Worm (Caenorhabditis elegans) whole organism, early embryonic: ENCODE results near the gene srx-21.

Source experiments
- B0310.2 ChIP-seq: sonication (generic microtip); optimal IDR thresholded peaks from 2 replicates; lab custom pipeline; 2016; ENCODE audit warnings: mild to moderate bottlenecking, missing genetic modification characterization, missing compliant biosample characterization
- F13C5.2 ChIP-seq: sonication (generic microtip); optimal IDR thresholded peaks from 2 replicates; lab custom pipeline; 2017; ENCODE audit warnings: mild to moderate bottlenecking, missing genetic modification characterization, inconsistent platforms, missing compliant biosample characterization
- aly-1 ChIP-seq: sonication (generic microtip); optimal IDR thresholded peaks from 2 replicates; lab custom pipeline; 2016; ENCODE audit warnings: missing genetic modification characterization, missing compliant biosample characterization
- ama-1 ChIP-seq: fragments of 150-350 bp; optimal IDR thresholded peaks from 2 replicates; lab custom pipeline; 2014
- ceh-13 ChIP-seq: fragments of 200-800 bp; sonication (Bioruptor generic); optimal IDR thresholded peaks from 2 replicates; lab custom pipeline; 2018; ENCODE audit warnings: mild to moderate bottlenecking, missing genetic modification characterization, missing compliant biosample characterization
- ceh-36 ChIP-seq: sonication (generic microtip); optimal IDR thresholded peaks from 2 replicates; lab custom pipeline; 2016; ENCODE audit warnings: missing genetic modification characterization, inconsistent platforms, missing compliant biosample characterization
- ets-7 ChIP-seq: sonication (generic microtip); optimal IDR thresholded peaks from 2 replicates; lab custom pipeline; 2016; ENCODE audit warnings: missing genotype, missing genetic modification characterization, missing compliant biosample characterization
- flt-1 ChIP-seq: fragments of 200-800 bp; sonication (Bioruptor generic); IDR thresholded peaks from 2 replicates; pipeline ENCODE4 v1.3.6; 2022; ENCODE audit warnings: missing genetic modification characterization, missing compliant biosample characterization
- hmbx-1 ChIP-seq: sonication (generic microtip); optimal IDR thresholded peaks from 2 replicates; lab custom pipeline; 2016; ENCODE audit warnings: mild to moderate bottlenecking, missing genetic modification characterization, missing compliant biosample characterization
- hmg-4 ChIP-seq: fragments of 200-800 bp; sonication (Bioruptor generic); optimal IDR thresholded peaks from 2 replicates; lab custom pipeline; 2018; ENCODE audit warnings: mild to moderate bottlenecking, missing genetic modification characterization, missing compliant biosample characterization
- hnd-1 ChIP-seq: sonication (generic microtip); optimal IDR thresholded peaks from 2 replicates; lab custom pipeline; 2016; ENCODE audit warnings: missing genetic modification characterization, missing compliant biosample characterization
- pes-1 ChIP-seq: fragments of 200-800 bp; sonication (Bioruptor generic); IDR thresholded peaks from 2 replicates; pipeline ENCODE4 v1.3.6; 2022; ENCODE audit warnings: missing genetic modification reagents, missing genetic modification characterization, missing compliant biosample characterization
- scrt-1 ChIP-seq: fragments of 200-800 bp; sonication (Bioruptor generic); IDR thresholded peaks from 2 replicates; pipeline ENCODE4 v1.3.6; 2022; ENCODE audit warnings: missing genetic modification characterization, missing compliant biosample characterization
- sea-1 ChIP-seq: fragments of 200-800 bp; sonication (Bioruptor generic); conservative IDR thresholded peaks from 2 replicates; pipeline ENCODE4 v1.3.6; 2022; ENCODE audit warnings: missing genetic modification characterization, missing compliant biosample characterization
- tbx-11 ChIP-seq: fragments of 200-800 bp; sonication (Bioruptor generic); IDR thresholded peaks from 2 replicates; pipeline ENCODE4 v1.3.6; 2022; ENCODE audit warnings: missing genetic modification characterization, missing compliant biosample characterization
- tbx-37 ChIP-seq: fragments of 200-800 bp; sonication (Bioruptor generic); conservative IDR thresholded peaks from 2 replicates; pipeline ENCODE4 v1.3.6; 2022; ENCODE audit warnings: missing genetic modification reagents, missing genetic modification characterization, missing compliant biosample characterization
- tra-4 ChIP-seq: sonication (generic microtip); optimal IDR thresholded peaks from 2 replicates; lab custom pipeline; 2017; ENCODE audit warnings: missing genetic modification characterization, missing compliant biosample characterization

srx-21 gene

DNA sequence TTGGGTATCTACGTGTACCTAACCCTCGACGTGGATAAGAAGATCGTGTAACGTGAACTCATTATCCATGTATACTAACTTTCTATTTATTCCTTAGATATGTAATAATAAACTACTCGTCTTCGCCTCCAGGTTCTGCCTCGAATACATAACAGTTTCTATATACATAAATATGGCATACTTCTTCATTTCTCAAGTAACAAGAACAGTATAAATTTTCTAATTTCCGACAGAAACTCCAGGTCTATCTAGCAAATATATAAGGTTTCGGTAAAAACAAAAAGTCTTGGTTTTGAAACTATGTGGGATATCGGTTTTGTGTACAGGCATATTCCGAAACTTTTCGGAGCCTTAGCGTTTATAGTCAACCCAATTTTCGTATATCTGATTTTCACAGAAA, 38.5 kb upstream of the srx-21 start, which contains the start of gene srj-37:
TSS of gene srj-37 (plus strand) at position 301 of the 400 bp plus-strand sequence.
- TF ChIP-seq B0310.2, result no peak
- no peak for TF ChIP-seq ceh-36 (tag; lab: Kevin White, UChicago)
- no peak for TF ChIP-seq sea-1
- TF ChIP-seq scrt-1 (GFP tag; lab: Robert Waterston, UW), result no peak
- no peak for TF ChIP-seq hmg-4
- TF ChIP-seq ets-7 (tag; lab: Kevin White, UChicago), result no peak
- TF ChIP-seq hnd-1 (tag; lab: Kevin White, UChicago), result no peak
- TF ChIP-seq ceh-13 (GFP tag; lab: Kevin White, UChicago), result no peak
- TF ChIP-seq F13C5.2 (tag; lab: Kevin White, UChicago), result no peak
- no peak for TF ChIP-seq hmbx-1 (tag; lab: Kevin White, UChicago)
- TF ChIP-seq tbx-37, result no peak

ce11 chrV:642750-643149, 34.1 kb upstream of the srx-21 start, which contains the start of gene nhr-190:
Gene nhr-190, minus strand, starts transcription at chrV:642924.
- TF ChIP-seq sea-1, result no peak
- no peak for TF ChIP-seq hnd-1 (tag; lab: Kevin White, UChicago)
- TF ChIP-seq hmbx-1 (tag; lab: Kevin White, UChicago), result no peak
- TF ChIP-seq ama-1 (lab: Kevin White, UChicago), result no peak
- no peak for TF ChIP-seq B0310.2
- no peak for TF ChIP-seq tra-4 (tag; lab: Kevin White, UChicago)
- no peak for TF ChIP-seq ets-7 (tag; lab: Kevin White, UChicago)
- no peak for TF ChIP-seq tbx-37
- no peak for TF ChIP-seq aly-1 (tag; lab: Kevin White, UChicago)
- no peak for TF ChIP-seq flt-1 (GFP tag; lab: Robert Waterston, UW)
- TF ChIP-seq scrt-1 (GFP tag; lab: Robert Waterston, UW), result no peak
- no peak for TF ChIP-seq ceh-36 (tag; lab: Kevin White, UChicago)
- no peak for TF ChIP-seq ceh-13 (GFP tag; lab: Kevin White, UChicago)

ce11 chrV:646129-646528, 30.7 kb upstream of the srx-21 start, which contains the start of gene F48G7.12:
Gene F48G7.12, minus strand, starts transcription at chrV:646229.
- no peak for TF ChIP-seq hnd-1 (tag; lab: Kevin White, UChicago)
- no peak for TF ChIP-seq hmg-4
- TF ChIP-seq tra-4 (tag; lab: Kevin White, UChicago), result no peak
- TF ChIP-seq aly-1 (tag; lab: Kevin White, UChicago), result no peak
- TF ChIP-seq tbx-11 (GFP tag; lab: Robert Waterston, UW), result no peak
- TF ChIP-seq F13C5.2 (tag; lab: Kevin White, UChicago), result no peak
- no peak for TF ChIP-seq sea-1
- no peak for TF ChIP-seq B0310.2
- TF ChIP-seq ets-7 (tag; lab: Kevin White, UChicago), result no peak
- no peak for TF ChIP-seq ceh-13 (GFP tag; lab: Kevin White, UChicago)
- no peak for TF ChIP-seq hmbx-1 (tag; lab: Kevin White, UChicago)
- TF ChIP-seq tbx-37, result no peak
- no peak for TF ChIP-seq ama-1 (lab: Kevin White, UChicago)
- TF ChIP-seq scrt-1 (GFP tag; lab: Robert Waterston, UW), result no peak
- TF ChIP-seq ceh-36 (tag; lab: Kevin White, UChicago), result no peak
- no peak for TF ChIP-seq flt-1 (GFP tag; lab: Robert Waterston, UW)
- TF ChIP-seq pes-1 (GFP tag; lab: Robert Waterston, UW), result no peak

- no peak for TF ChIP-seq ama-1 (lab: Kevin White, UChicago)
- TF ChIP-seq ets-7 (tag; lab: Kevin White, UChicago), result no peak
- TF ChIP-seq tbx-37, result no peak
- no peak for TF ChIP-seq B0310.2
- TF ChIP-seq hmg-4, result no peak
- no peak for TF ChIP-seq tbx-11 (GFP tag; lab: Robert Waterston, UW)
Observed at ce11 chrV:646888-647287, 29.9 kb upstream of the srx-21 start, which contains the start of gene ugt-42. Gene ugt-42, plus strand, starts transcription at chrV:647188.

DNA sequence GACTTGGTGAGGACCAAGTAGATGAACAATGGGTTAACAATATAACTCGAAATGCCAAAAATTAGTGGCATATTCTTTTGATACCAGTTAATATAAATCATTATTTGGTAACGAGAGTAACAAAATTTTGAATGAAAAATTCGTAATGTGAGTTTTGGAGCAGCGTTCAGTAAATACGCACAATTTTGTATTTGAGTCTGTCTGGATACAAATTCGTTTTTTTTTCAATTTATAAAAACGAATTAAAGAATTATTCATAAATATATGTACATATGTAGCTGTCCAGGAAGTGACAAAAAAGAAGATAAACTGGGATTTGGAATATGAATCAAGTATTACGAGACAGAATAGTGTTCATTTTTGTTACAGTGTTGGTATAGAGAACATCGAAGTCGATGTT, 23.9 kb upstream of the srx-21 start, which contains the start of gene srj-5:
TSS of gene srj-5 (minus strand) at position 101 of the 400 bp plus-strand sequence.
- TF ChIP-seq hmg-4, result no peak
- TF ChIP-seq ceh-13 (GFP tag; lab: Kevin White, UChicago), result no peak
- TF ChIP-seq pes-1 (GFP tag; lab: Robert Waterston, UW), result no peak
- TF ChIP-seq tbx-37, result no peak
- TF ChIP-seq sea-1, result no peak
- no peak for TF ChIP-seq tbx-11 (GFP tag; lab: Robert Waterston, UW)
- no peak for TF ChIP-seq F13C5.2 (tag; lab: Kevin White, UChicago)

DNA sequence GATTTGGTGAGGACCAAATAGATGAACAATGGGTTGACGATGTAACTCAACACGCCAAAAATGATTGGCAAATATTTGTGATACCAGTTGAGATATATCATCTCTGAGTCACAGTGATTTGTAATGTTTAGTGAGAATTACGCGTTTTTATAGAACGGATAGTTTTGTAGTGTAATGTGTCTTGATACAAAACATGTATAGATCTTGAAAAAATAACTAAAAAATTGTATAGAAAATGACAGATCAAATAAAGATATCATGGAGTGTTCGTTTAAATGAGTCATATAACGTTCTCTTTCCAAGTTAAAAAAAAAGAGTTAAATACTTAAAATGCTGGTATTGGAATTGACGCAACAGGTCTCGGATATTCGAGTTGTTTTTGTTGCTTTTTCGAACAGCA, 22.4 kb upstream of the srx-21 start, which contains the start of gene srj-6:
TSS of gene srj-6 (minus strand) at position 101 of the 400 bp plus-strand sequence.
- no peak for TF ChIP-seq ceh-13 (GFP tag; lab: Kevin White, UChicago)
- TF ChIP-seq ama-1 (lab: Kevin White, UChicago), result no peak
- TF ChIP-seq scrt-1 (GFP tag; lab: Robert Waterston, UW), result no peak
- TF ChIP-seq ets-7 (tag; lab: Kevin White, UChicago), result no peak
- TF ChIP-seq pes-1 (GFP tag; lab: Robert Waterston, UW), result no peak
- no peak for TF ChIP-seq ceh-36 (tag; lab: Kevin White, UChicago)

DNA sequence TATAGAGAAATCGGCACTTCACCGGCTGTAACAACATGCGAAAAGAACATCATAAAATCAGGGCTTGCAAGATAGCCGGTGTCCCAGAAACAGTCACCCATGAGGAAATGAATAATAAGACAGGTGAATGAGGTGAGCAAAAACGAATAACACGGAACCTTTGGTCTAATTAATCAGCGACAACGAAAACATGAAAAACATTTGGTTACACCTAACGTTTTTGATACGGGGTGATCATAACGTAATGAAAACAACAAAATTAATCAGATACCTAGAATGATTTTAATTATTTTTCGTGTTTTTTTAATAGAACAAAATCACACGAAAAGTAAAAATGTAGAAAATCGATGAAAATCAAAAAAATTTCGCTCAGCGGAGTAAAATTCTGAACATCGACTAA, 21.0 kb upstream of the srx-21 start, which contains the start of gene srh-245:
TSS of gene srh-245 (minus strand) at position 101 of the 400 bp plus-strand sequence.
- TF ChIP-seq sea-1 (no peak), hmbx-1 (tag; lab: Kevin White, UChicago) (no peak), flt-1 (GFP tag; lab: Robert Waterston, UW) (no peak), ceh-36 (tag; lab: Kevin White, UChicago) (no peak), ets-7 (tag; lab: Kevin White, UChicago) (no peak), tra-4 (tag; lab: Kevin White, UChicago) (no peak), ama-1 (lab: Kevin White, UChicago) (no peak), tbx-11 (GFP tag; lab: Robert Waterston, UW) (no peak), pes-1 (GFP tag; lab: Robert Waterston, UW) (no peak)

- TF ChIP-seq ceh-36 (tag; lab: Kevin White, UChicago), result no peak
- TF ChIP-seq tra-4 (tag; lab: Kevin White, UChicago), result no peak
- no peak for TF ChIP-seq hmbx-1 (tag; lab: Kevin White, UChicago)
- TF ChIP-seq pes-1 (GFP tag; lab: Robert Waterston, UW), result no peak
- no peak for TF ChIP-seq ama-1 (lab: Kevin White, UChicago)
- TF ChIP-seq hmg-4, result no peak
- TF ChIP-seq tbx-37, result no peak
- TF ChIP-seq hnd-1 (tag; lab: Kevin White, UChicago), result no peak
- TF ChIP-seq B0310.2, result no peak
- TF ChIP-seq ets-7 (tag; lab: Kevin White, UChicago), result no peak
- no peak for TF ChIP-seq flt-1 (GFP tag; lab: Robert Waterston, UW)
- TF ChIP-seq scrt-1 (GFP tag; lab: Robert Waterston, UW), result no peak
Observed at ce11 chrV:657678-658077, 19.2 kb upstream of the srx-21 start, which contains the start of gene srh-246. Gene srh-246, minus strand, starts transcription at chrV:657778.
